Fruit fly (Drosophila melanogaster) whole organism, embryonic: Measurements from ENCODE around the gene Gr33a.
A peak's percentile ranks its signal among the peaks of the same experiment; 100 is the strongest.

Source experiments
- Ada2b ChIP-seq: fragments of 200-800 bp; sonication (Bioruptor generic); IDR thresholded peaks from 2 replicates; pipeline ENCODE4 v1.3.6; 2022; ENCODE audit warnings: missing biosample characterization, missing genetic modification characterization
- Atf-2 ChIP-seq: fragments of 200-800 bp; sonication (Bioruptor generic); optimal IDR thresholded peaks from 2 replicates; lab custom pipeline; 2016; ENCODE audit warnings: missing biosample characterization, missing genetic modification characterization
- Bteb2 ChIP-seq: fragments of 200-800 bp; sonication (Bioruptor generic); optimal IDR thresholded peaks from 2 replicates; lab custom pipeline; 2016; ENCODE audit warnings: missing biosample characterization, missing genetic modification characterization
- CG10209 ChIP-seq: fragments of 200-800 bp; sonication (Bioruptor generic); optimal IDR thresholded peaks from 3 replicates; lab custom pipeline; 2017; ENCODE audit warnings: missing biosample characterization, mild to moderate bottlenecking, missing genetic modification characterization, missing genetic modification reagents
- CG1024 ChIP-seq: fragments of 200-800 bp; sonication (Bioruptor generic); IDR thresholded peaks from 2 replicates; pipeline ENCODE4 v1.3.6; 2022; ENCODE audit warnings: missing biosample characterization, missing genetic modification characterization
- CG10274 ChIP-seq: fragments of 200-800 bp; sonication (Bioruptor generic); optimal IDR thresholded peaks from 3 replicates; lab custom pipeline; 2017; ENCODE audit warnings: missing biosample characterization, mild to moderate bottlenecking, missing genetic modification characterization
- CG11085 ChIP-seq: fragments of 200-800 bp; sonication (Bioruptor generic); IDR thresholded peaks from 2 replicates; pipeline ENCODE4 v1.3.6; 2022; ENCODE audit warnings: missing biosample characterization, missing genetic modification characterization
- CG11723 ChIP-seq: fragments of 200-800 bp; sonication (Bioruptor generic); optimal IDR thresholded peaks from 2 replicates; lab custom pipeline; 2017; ENCODE audit warnings: missing biosample characterization, mild to moderate bottlenecking, missing genetic modification characterization
- CG1233 ChIP-seq: fragments of 200-800 bp; sonication (Bioruptor generic); optimal IDR thresholded peaks from 4 replicates; lab custom pipeline; 2018; ENCODE audit warnings: missing biosample characterization, mild to moderate bottlenecking, missing genetic modification characterization
- CG13424 ChIP-seq: fragments of 200-800 bp; sonication (Bioruptor generic); optimal IDR thresholded peaks from 2 replicates; lab custom pipeline; 2019; ENCODE audit warnings: missing biosample characterization, mild to moderate bottlenecking, missing genetic modification characterization, moderate library complexity
- CG1603 ChIP-seq: fragments of 200-800 bp; sonication (Bioruptor generic); optimal IDR thresholded peaks from 2 replicates; lab custom pipeline; 2019; ENCODE audit warnings: missing biosample characterization, mild to moderate bottlenecking, missing genetic modification characterization, moderate library complexity
- CG1647 ChIP-seq: fragments of 200-800 bp; sonication (Bioruptor generic); optimal IDR thresholded peaks from 3 replicates; lab custom pipeline; 2016; ENCODE audit warnings: missing biosample characterization, missing genetic modification characterization
- CG17186 ChIP-seq: fragments of 200-800 bp; sonication (Bioruptor generic); optimal IDR thresholded peaks from 3 replicates; lab custom pipeline; 2017; ENCODE audit warnings: missing biosample characterization, missing genetic modification reagents, missing genetic modification characterization
- CG2116 ChIP-seq: fragments of 200-800 bp; sonication (Bioruptor generic); optimal IDR thresholded peaks from 3 replicates; lab custom pipeline; 2018; ENCODE audit warnings: missing biosample characterization, mild to moderate bottlenecking, missing genetic modification characterization
- CG30020 ChIP-seq: fragments of 200-800 bp; optimal IDR thresholded peaks from 2 replicates; lab custom pipeline; 2019; ENCODE audit warnings: missing biosample characterization, mild to moderate bottlenecking, missing genetic modification characterization, moderate library complexity
- CG32767 ChIP-seq: fragments of 200-800 bp; sonication (Bioruptor generic); IDR thresholded peaks from 2 replicates; pipeline ENCODE4 v1.3.6; 2022; ENCODE audit warnings: missing biosample characterization, missing genetic modification characterization
- CG4282 ChIP-seq: fragments of 200-800 bp; sonication (Bioruptor generic); optimal IDR thresholded peaks from 2 replicates; lab custom pipeline; 2016; ENCODE audit warnings: missing biosample characterization, missing genetic modification characterization
- CG4730 ChIP-seq: fragments of 200-800 bp; sonication (Bioruptor generic); IDR thresholded peaks from 2 replicates; pipeline ENCODE4 v1.3.6; 2022; ENCODE audit warnings: missing biosample characterization, missing genetic modification characterization
- CG6689 ChIP-seq: fragments of 200-800 bp; sonication (Bioruptor generic); IDR thresholded peaks from 2 replicates; pipeline ENCODE4 v1.3.6; 2022; ENCODE audit warnings: missing biosample characterization, missing genetic modification characterization
- CG8281 ChIP-seq: fragments of 200-800 bp; sonication (Bioruptor generic); optimal IDR thresholded peaks from 2 replicates; lab custom pipeline; 2018; ENCODE audit warnings: missing biosample characterization, mild to moderate bottlenecking, missing genetic modification characterization, moderate library complexity
- CG8478 ChIP-seq: fragments of >200 bp; optimal IDR thresholded peaks from 2 replicates; lab custom pipeline; 2018
- CG8944 ChIP-seq: fragments of 200-800 bp; sonication (Bioruptor generic); optimal IDR thresholded peaks from 3 replicates; lab custom pipeline; 2016; ENCODE audit warnings: missing biosample characterization, missing genetic modification characterization
- CG9876 ChIP-seq: fragments of 200-800 bp; sonication (Bioruptor generic); optimal IDR thresholded peaks from 2 replicates; lab custom pipeline; 2016; ENCODE audit warnings: missing biosample characterization, missing genetic modification characterization
- CkIIα-i1 ChIP-seq: fragments of 200-800 bp; sonication (Bioruptor generic); IDR thresholded peaks from 2 replicates; pipeline ENCODE4 v1.3.6; 2022; ENCODE audit warnings: missing biosample characterization, missing genetic modification characterization
- D19B ChIP-seq: fragments of 200-800 bp; sonication (Bioruptor generic); optimal IDR thresholded peaks from 2 replicates; lab custom pipeline; 2017; ENCODE audit warnings: missing biosample characterization, mild to moderate bottlenecking, missing genetic modification characterization
- Ets97D ChIP-seq: fragments of 200-800 bp; sonication (Bioruptor generic); optimal IDR thresholded peaks from 3 replicates; lab custom pipeline; 2016; ENCODE audit warnings: missing biosample characterization, missing genetic modification characterization
- Fer3 ChIP-seq: fragments of 200-800 bp; sonication (Bioruptor generic); optimal IDR thresholded peaks from 2 replicates; lab custom pipeline; 2018; ENCODE audit warnings: missing biosample characterization, mild to moderate bottlenecking, missing genetic modification characterization, moderate library complexity
- HmgD ChIP-seq: fragments of 200-800 bp; sonication (Bioruptor generic); optimal IDR thresholded peaks from 3 replicates; lab custom pipeline; 2016; ENCODE audit warnings: missing biosample characterization, missing genetic modification characterization
- Lhr ChIP-seq: fragments of 200-800 bp; sonication (Bioruptor generic); optimal IDR thresholded peaks from 3 replicates; lab custom pipeline; 2017; ENCODE audit warnings: mild to moderate bottlenecking, missing biosample characterization, missing genetic modification reagents, missing genetic modification characterization
- Myb ChIP-seq: fragments of 200-800 bp; sonication (Bioruptor generic); optimal IDR thresholded peaks from 2 replicates; lab custom pipeline; 2016; ENCODE audit warnings: missing biosample characterization, missing genetic modification characterization
- NC2α ChIP-seq: fragments of 200-800 bp; sonication (Bioruptor generic); optimal IDR thresholded peaks from 2 replicates; lab custom pipeline; 2016; ENCODE audit warnings: missing biosample characterization, missing genetic modification characterization
- Sox100B ChIP-seq: fragments of 200-800 bp; sonication (Bioruptor generic); optimal IDR thresholded peaks from 3 replicates; lab custom pipeline; 2018; ENCODE audit warnings: missing biosample characterization, mild to moderate bottlenecking, missing genetic modification characterization
- Sry-δ ChIP-seq: fragments of 200-800 bp; sonication (Bioruptor generic); optimal IDR thresholded peaks from 2 replicates; lab custom pipeline; 2016; ENCODE audit warnings: missing biosample characterization, missing genetic modification characterization
- bcd ChIP-seq: fragments of 200-800 bp; sonication (Bioruptor generic); optimal IDR thresholded peaks from 2 replicates; lab custom pipeline; 2017; ENCODE audit warnings: missing biosample characterization, mild to moderate bottlenecking, missing genetic modification characterization
- dm ChIP-seq: fragments of 200-800 bp; sonication (Bioruptor generic); optimal IDR thresholded peaks from 3 replicates; lab custom pipeline; 2016; ENCODE audit warnings: missing biosample characterization, missing genetic modification characterization
- emc ChIP-seq: fragments of 200-800 bp; sonication (Bioruptor generic); optimal IDR thresholded peaks from 2 replicates; lab custom pipeline; 2016; ENCODE audit warnings: missing biosample characterization, missing genetic modification characterization
- exex ChIP-seq: fragments of 200-800 bp; sonication (Bioruptor generic); optimal IDR thresholded peaks from 4 replicates; lab custom pipeline; 2018; ENCODE audit warnings: missing biosample characterization, mild to moderate bottlenecking, missing genetic modification characterization, moderate library complexity
- ftz-f1 ChIP-seq: fragments of 200-800 bp; sonication (Bioruptor generic); optimal IDR thresholded peaks from 2 replicates; lab custom pipeline; 2016; ENCODE audit warnings: missing biosample characterization, missing genetic modification characterization
- grau ChIP-seq: fragments of 200-800 bp; optimal IDR thresholded peaks from 3 replicates; lab custom pipeline; 2019; ENCODE audit warnings: missing biosample characterization, mild to moderate bottlenecking, missing genetic modification characterization, moderate library complexity
- hb ChIP-seq: fragments of 200-800 bp; sonication (Bioruptor generic); IDR thresholded peaks from 3 replicates; pipeline ENCODE4 v1.3.6; 2022; ENCODE audit warnings: missing biosample characterization, missing genetic modification characterization; ENCODE audit not compliant: partially characterized antibody
- otp ChIP-seq: fragments of 200-800 bp; sonication (Bioruptor generic); IDR thresholded peaks from 3 replicates; pipeline ENCODE4, ENCODE4 v1.3.6; 2022; ENCODE audit warnings: missing biosample characterization, missing genetic modification characterization
- pfk ChIP-seq: fragments of 200-800 bp; sonication (Bioruptor generic); optimal IDR thresholded peaks from 2 replicates; lab custom pipeline; 2018; ENCODE audit warnings: missing biosample characterization, mild to moderate bottlenecking, missing genetic modification characterization, moderate library complexity
- pita ChIP-seq: fragments of 200-800 bp; sonication (Bioruptor generic); optimal IDR thresholded peaks from 2 replicates; lab custom pipeline; 2017; ENCODE audit warnings: missing biosample characterization, mild to moderate bottlenecking, missing genetic modification characterization
- pzg ChIP-seq: fragments of 200-800 bp; sonication (Bioruptor generic); optimal IDR thresholded peaks from 3 replicates; lab custom pipeline; 2018; ENCODE audit warnings: missing biosample characterization, mild to moderate bottlenecking, missing genetic modification characterization, moderate library complexity
- slou ChIP-seq: fragments of 200-800 bp; sonication (Bioruptor generic); optimal IDR thresholded peaks from 3 replicates; lab custom pipeline; 2016; ENCODE audit warnings: missing biosample characterization, missing genetic modification characterization
- stwl ChIP-seq: fragments of 200-800 bp; sonication (Bioruptor generic); optimal IDR thresholded peaks from 3 replicates; lab custom pipeline; 2018; ENCODE audit warnings: missing biosample characterization, mild to moderate bottlenecking, missing genetic modification characterization, moderate library complexity
- tna ChIP-seq: fragments of 200-800 bp; sonication (Bioruptor generic); IDR thresholded peaks from 2 replicates; pipeline ENCODE4 v1.3.6; 2022; ENCODE audit warnings: missing biosample characterization, missing genetic modification characterization; ENCODE audit not compliant: partially characterized antibody
- usp ChIP-seq: fragments of >200 bp; optimal IDR thresholded peaks from 2 replicates; lab custom pipeline; 2017; ENCODE audit warnings: missing biosample characterization, missing genetic modification characterization
- zen ChIP-seq: fragments of 200-800 bp; sonication (Bioruptor generic); optimal IDR thresholded peaks from 3 replicates; lab custom pipeline; 2018; ENCODE audit warnings: missing biosample characterization, mild to moderate bottlenecking, missing genetic modification characterization, moderate library complexity

Gr33a gene

dm6 chr2L:12172536-12173234 is 34.9 kb downstream of the Gr33a start, which contains the start of the genes CG6583 and crok (continued):
- TF ChIP-seq Myb (peak; percentile 95), Ets97D (GFP tag; lab: Kevin White, UChicago) (peak; percentile 24), CG11723 (no peak), CG8281 (tag; lab: Kevin White, UChicago) (no peak), CG32767 (GFP tag; lab: Robert Waterston, UW) (no peak), exex (no peak), CG8478 (lab: Kevin White, UChicago) (no peak), CG13424 (tag; lab: Kevin White, UChicago) (no peak), CkIIα-i1 (GFP tag; lab: Robert Waterston, UW) (no peak), bcd (GFP tag; lab: Kevin White, UChicago) (peak; percentile 12), Fer3 (no peak), CG4282 (no peak), CG6689 (GFP tag; lab: Robert Waterston, UW) (no peak), CG1024 (GFP tag; lab: Robert Waterston, UW) (no peak), pita (peak; percentile 52), Bteb2 (GFP tag; lab: Kevin White, UChicago) (no peak), D19B (GFP tag; lab: Kevin White, UChicago) (no peak), hb (GFP tag; lab: Robert Waterston, UW) (no peak), CG11085 (GFP tag; lab: Robert Waterston, UW) (no peak), CG10274 (GFP tag; lab: Kevin White, UChicago) (no peak), CG1233 (GFP tag; lab: Kevin White, UChicago) (no peak), CG8944 (GFP tag; lab: Kevin White, UChicago) (no peak), CG10209 (GFP tag; lab: Kevin White, UChicago) (no peak), dm (GFP tag; lab: Kevin White, UChicago) (no peak), pzg (GFP tag; lab: Kevin White, UChicago) (peak; percentile 86), HmgD (GFP tag; lab: Kevin White, UChicago) (no peak), grau (tag; lab: Kevin White, UChicago) (no peak), CG4730 (GFP tag; lab: Robert Waterston, UW) (no peak), NC2α (GFP tag; lab: Kevin White, UChicago) (no peak), CG9876 (GFP tag; lab: Kevin White, UChicago) (no peak), usp (GFP tag; lab: Kevin White, UChicago) (no peak), Lhr (GFP tag; lab: Kevin White, UChicago) (peak; percentile 62), emc (GFP tag; lab: Kevin White, UChicago) (no peak), otp (no peak), CG1647 (GFP tag; lab: Kevin White, UChicago) (no peak), Sox100B (GFP tag; lab: Kevin White, UChicago) (no peak)
- TF ChIP-seq, all 482 proteins: peak for 46

- TF ChIP-seq CG17186 (GFP tag; lab: Kevin White, UChicago) (no peak), CG30020 (peak; percentile 72), pfk (GFP tag; lab: Kevin White, UChicago) (peak; percentile 71), Sry-δ (GFP tag; lab: Kevin White, UChicago) (peak; percentile 13), tna (GFP tag; lab: Robert Waterston, UW) (no peak), CG2116 (GFP tag; lab: Kevin White, UChicago) (peak; percentile 63), ftz-f1 (no peak), CG1603 (tag; lab: Kevin White, UChicago) (peak; percentile 63), Ada2b (GFP tag; lab: Robert Waterston, UW) (no peak), stwl (peak; percentile 90), Bteb2 (GFP tag; lab: Kevin White, UChicago) (no peak), zen (tag; lab: Kevin White, UChicago) (peak; percentile 64), CG10209 (GFP tag; lab: Kevin White, UChicago) (no peak), Atf-2 (GFP tag; lab: Kevin White, UChicago) (no peak), slou (GFP tag; lab: Kevin White, UChicago) (no peak)
These were observed 36.8 kb downstream of the Gr33a start, which contains the start of gene bru1 for dm6 chr2L:12174493-12175129. Gene bru1, plus strand, starts transcription at chr2L:12175004.
